Worm (Caenorhabditis elegans): ENCODE measurements around the gene T23B12.11.

- no peak for TF ChIP-seq ztf-29 (GFP tag; IDR thresholded peaks at IDR 0.05)
- TF ChIP-seq flt-1 (GFP tag; IDR thresholded peaks at IDR 0.05) = no peak
- no peak for TF ChIP-seq ref-1 (GFP tag; conservative IDR thresholded peaks at IDR 0.05)
- TF ChIP-seq cog-1 (tag; optimal IDR thresholded peaks at IDR 0.05) = no peak
Measured at ce11 chrV:8465386-8465785, 10.2 kb downstream of the T23B12.11 start, which contains the start of gene mrps-2.
